Fruit fly (Drosophila melanogaster): ENCODE measurements around the gene CG14435.

Gene CG14435

DNA sequence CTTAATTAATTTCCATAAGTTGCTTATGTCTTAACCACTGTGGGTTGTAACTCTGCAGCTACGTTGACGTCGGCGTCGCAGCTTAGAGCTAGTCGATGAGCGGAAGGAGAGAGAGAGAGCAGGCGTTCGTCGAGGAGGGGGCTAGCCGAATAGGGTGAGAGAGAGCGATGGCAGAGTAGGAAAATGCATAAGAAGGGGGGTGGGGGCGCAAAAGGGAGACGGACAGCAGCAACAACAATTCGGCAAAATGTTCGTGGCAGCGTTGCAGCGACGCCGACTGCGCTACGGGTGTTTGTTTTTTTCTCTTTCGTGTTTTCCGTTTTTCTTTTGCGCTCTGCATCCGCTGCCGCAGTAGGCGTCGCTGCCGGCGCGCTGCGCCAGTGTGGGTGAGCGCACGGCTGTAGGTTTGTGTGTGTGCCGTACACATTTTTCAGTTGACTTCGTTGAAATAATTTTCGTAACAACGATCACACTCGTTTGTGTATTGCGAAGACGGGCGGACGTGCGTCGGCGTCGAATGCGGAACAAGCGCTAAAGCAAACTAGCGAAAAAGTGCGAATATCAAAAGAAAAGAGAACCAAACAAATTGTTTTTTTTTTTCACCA, 24.4 kb upstream of the CG14435 start (continued):
- TF ChIP-seq cwo (GFP tag; optimal IDR thresholded peaks at IDR 0.05) (no peak), CG2129 (GFP tag; IDR thresholded peaks at IDR 0.05; ENCODE audit: partially characterized antibody) (no peak), CG11723 (GFP tag; optimal IDR thresholded peaks at IDR 0.05) (peak; percentile 38), CG8290 (GFP tag; optimal IDR thresholded peaks at IDR 0.05) (no peak), CG8290 (tag; optimal IDR thresholded peaks at IDR 0.05) (peak in 1 of 2 experiments; percentile 48), CG1603 (tag; optimal IDR thresholded peaks at IDR 0.05) (no peak), br (optimal IDR thresholded peaks at IDR 0.05) (no peak), scrt (GFP tag; optimal IDR thresholded peaks at IDR 0.05) (peak; percentile 19), pros (GFP tag; optimal IDR thresholded peaks at IDR 0.05) (peak; percentile 75), slbo (GFP tag; IDR thresholded peaks at IDR 0.05) (peak; percentile 44), hb (GFP tag; IDR thresholded peaks at IDR 0.05; ENCODE audit: partially characterized antibody) (no peak), bab2 (GFP tag; optimal IDR thresholded peaks at IDR 0.05) (no peak), NC2β (GFP tag; optimal IDR thresholded peaks at IDR 0.05) (no peak), NK7.1 (GFP tag; optimal IDR thresholded peaks at IDR 0.05) (no peak), gsb (GFP tag; IDR thresholded peaks at IDR 0.05) (no peak), CG17612 (GFP tag; IDR thresholded peaks at IDR 0.05) (no peak), CG4730 (GFP tag; IDR thresholded peaks at IDR 0.05) (no peak), ssp (GFP tag; IDR thresholded peaks at IDR 0.05) (no peak), CG1647 (GFP tag; optimal IDR thresholded peaks at IDR 0.05) (no peak), bcd (GFP tag; optimal IDR thresholded peaks at IDR 0.05) (peak; percentile 49), CG1602 (GFP tag; optimal IDR thresholded peaks at IDR 0.05) (no peak), danr (GFP tag; IDR thresholded peaks at IDR 0.05) (no peak), lov (optimal IDR thresholded peaks at IDR 0.05) (no peak), lov (GFP tag; IDR thresholded peaks at IDR 0.05) (peak; percentile 67; the same call in 1 of the 3 replicates), CG17361 (GFP tag; IDR thresholded peaks at IDR 0.05) (no peak; the same call in 2 of the 3 replicates), CG6175 (GFP tag; IDR thresholded peaks at IDR 0.05) (no peak), tgo (GFP tag; IDR thresholded peaks at IDR 0.05) (peak; percentile 2; the same call in 1 of the 3 replicates), CG6654 (GFP tag; optimal IDR thresholded peaks at IDR 0.05) (peak; percentile 6), cg (GFP tag; optimal IDR thresholded peaks at IDR 0.05) (peak; percentile 89), H15 (GFP tag; IDR thresholded peaks at IDR 0.05) (no peak; the same call in 2 of the 3 replicates), CG10209 (GFP tag; optimal IDR thresholded peaks at IDR 0.05) (no peak), CG11456 (GFP tag; IDR thresholded peaks at IDR 0.05) (0 out of 3 replicates have a peak, but pooled peaks have one; percentile 43), Atf6 (GFP tag; IDR thresholded peaks at IDR 0.05) (peak; percentile 33; the same call in 1 of the 2 replicates), CG6791 (GFP tag; IDR thresholded peaks at IDR 0.05; ENCODE audit: partially characterized antibody) (no peak), CG1024 (GFP tag; IDR thresholded peaks at IDR 0.05) (no peak), grau (tag; optimal IDR thresholded peaks at IDR 0.05) (no peak), H2.0 (GFP tag; IDR thresholded peaks at IDR 0.05) (no peak), Dll (GFP tag; IDR thresholded peaks at IDR 0.05; ENCODE audit: partially characterized antibody) (no peak), CG2199 (GFP tag; IDR thresholded peaks at IDR 0.05) (peak; percentile 45; the same call in 1 of the 3 replicates), CG17328 (GFP tag; IDR thresholded peaks at IDR 0.05) (peak; percentile 27; the same call in 1 of the 2 replicates), al (GFP tag; IDR thresholded peaks at IDR 0.05) (no peak), sug (tag; optimal IDR thresholded peaks at IDR 0.05) (no peak), trh (GFP tag; optimal IDR thresholded peaks at IDR 0.05) (no peak), CG10543 (GFP tag; optimal IDR thresholded peaks at IDR 0.05) (peak; percentile 13), sob (GFP tag; IDR thresholded peaks at IDR 0.05) (0 out of 2 replicates have a peak, but pooled peaks have one; percentile 16), CG6254 (GFP tag; optimal IDR thresholded peaks at IDR 0.05) (no peak), pzg (GFP tag; optimal IDR thresholded peaks at IDR 0.05) (no peak), Adf1 (GFP tag; IDR thresholded peaks at IDR 0.05) (peak; percentile 99), CG10959 (GFP tag; IDR thresholded peaks at IDR 0.05) (no peak), tll (GFP tag; optimal IDR thresholded peaks at IDR 0.05) (peak in 1 of 2 experiments; percentile 5), nmo (GFP tag; optimal IDR thresholded peaks at IDR 0.05) (peak; percentile 43)

Data from whole organism, embryonic.